Worm (Caenorhabditis elegans) whole organism, L4/young adult: ENCODE measurements around the gene F17C11.12.

Experiments
- dao-5 ChIP-seq: sonication (generic microtip); optimal IDR thresholded peaks from 2 replicates; lab custom pipeline; 2016; ENCODE audit warnings: missing genotype, missing genetic modification characterization, moderate library complexity, missing compliant biosample characterization
- him-1 ChIP-seq: sonication (generic microtip); optimal IDR thresholded peaks from 2 replicates; lab custom pipeline; 2016; ENCODE audit warnings: missing genotype, missing genetic modification reagents, missing genetic modification characterization, missing compliant biosample characterization

DNA sequence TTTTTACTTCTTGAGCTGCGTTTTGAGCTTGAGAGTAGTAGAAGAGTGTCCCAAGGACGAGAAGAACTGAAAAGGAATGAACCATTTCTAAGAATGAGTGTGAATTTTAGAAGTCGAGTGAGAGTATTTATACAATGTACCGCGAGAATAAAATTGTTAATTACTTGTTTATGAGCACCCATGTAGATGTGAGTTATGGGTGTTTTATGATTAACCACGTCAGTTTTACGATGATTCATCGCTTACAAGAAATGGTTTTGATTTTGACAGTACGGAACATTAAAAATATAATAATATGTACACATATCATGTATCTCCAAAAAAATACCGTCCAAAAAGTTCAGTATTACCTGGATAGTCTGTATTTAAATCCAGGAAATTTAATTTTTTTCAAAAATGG, 17.6 kb upstream of the F17C11.12 start, which contains the start of gene clec-221:
- TF ChIP-seq dao-5 (tag; lab: Kevin White, UChicago) (no peak), him-1 (tag; lab: Kevin White, UChicago) (no peak)
